Fruit fly (Drosophila melanogaster) whole organism: ENCODE results near the gene Or71a.

Experiments used
- CG8478 ChIP-seq: fragments of >200 bp; optimal IDR thresholded peaks from 2 replicates; lab custom pipeline; 2018; ENCODE audit warnings: inconsistent platforms
- Dll ChIP-seq: fragments of >200 bp; optimal IDR thresholded peaks from 2 replicates; lab custom pipeline; 2017
- EcR ChIP-seq, 2 experiments: fragments of >200 bp; optimal IDR thresholded peaks; 2 replicates each; lab custom pipeline; 2017; ENCODE audit warnings: missing biosample characterization in 2 of 2, missing genetic modification characterization in 2 of 2, missing genetic modification reagents in 2 of 2
- pan ChIP-seq: fragments of >200 bp; optimal IDR thresholded peaks from 2 replicates; lab custom pipeline; 2017
- psq ChIP-seq: fragments of >200 bp; optimal IDR thresholded peaks from 2 replicates; lab custom pipeline; 2017
- usp ChIP-seq: fragments of >200 bp; optimal IDR thresholded peaks from 2 replicates; lab custom pipeline; 2017; ENCODE audit warnings: missing biosample characterization, missing genetic modification characterization, mixed read lengths

Or71a gene

dm6 chr3L:15061605-15062004 lies 16.6 kb downstream of the Or71a start, which contains the start of gene CG13460:
TSS of gene CG13460 (minus strand) at chr3L:15061705.
- no peak for TF ChIP-seq CG8478 (lab: Kevin White, UChicago)
- no peak for TF ChIP-seq Dll (lab: Kevin White, UChicago)
- TF ChIP-seq usp (GFP tag; lab: Kevin White, UChicago) = no peak
- TF ChIP-seq EcR (GFP tag; optimal IDR thresholded peaks at IDR 0.05; lab: Kevin White, UChicago) = no peak
- no peak for TF ChIP-seq psq
- no peak for TF ChIP-seq pan

- TF ChIP-seq Dll (lab: Kevin White, UChicago) (no peak), CG8478 (lab: Kevin White, UChicago) (no peak), EcR (GFP tag; optimal IDR thresholded peaks at IDR 0.05; lab: Kevin White, UChicago) (no peak), psq (no peak), usp (GFP tag; lab: Kevin White, UChicago) (no peak), pan (no peak)
These were observed 23.8 kb downstream of the Or71a start, which contains the start of gene EAChm for dm6 chr3L:15054477-15054876. TSS of gene EAChm (plus strand) at chr3L:15054777.

- no peak for TF ChIP-seq psq
- TF ChIP-seq CG8478 (lab: Kevin White, UChicago) = no peak
- no peak for TF ChIP-seq usp (GFP tag; lab: Kevin White, UChicago)
- TF ChIP-seq pan = no peak
- TF ChIP-seq EcR (GFP tag; optimal IDR thresholded peaks at IDR 0.05; lab: Kevin White, UChicago) = no peak
These were observed 24.2 kb downstream of the Or71a start, which contains the start of gene CG18649 for dm6 chr3L:15054035-15054434. TSS of gene CG18649 (minus strand) at chr3L:15054135.

dm6 chr3L:15053251-15053650 lies 25.0 kb downstream of the Or71a start, which contains the start of gene CG43680:
TSS of gene CG43680 (minus strand) at chr3L:15053351.
- TF ChIP-seq usp (GFP tag; lab: Kevin White, UChicago) (no peak), psq (no peak), pan (no peak), CG8478 (lab: Kevin White, UChicago) (no peak), EcR (GFP tag; optimal IDR thresholded peaks at IDR 0.05; lab: Kevin White, UChicago) (no peak), Dll (lab: Kevin White, UChicago) (no peak)

dm6 chr3L:15052390-15052789 lies 25.9 kb downstream of the Or71a start, which contains the start of gene CG13461:
TSS of gene CG13461 (minus strand) at chr3L:15052490.
- TF ChIP-seq pan (no peak), Dll (lab: Kevin White, UChicago) (no peak), CG8478 (lab: Kevin White, UChicago) (no peak), psq (no peak), usp (GFP tag; lab: Kevin White, UChicago) (no peak), EcR (GFP tag; optimal IDR thresholded peaks at IDR 0.05; lab: Kevin White, UChicago) (no peak)

dm6 chr3L:15051325-15051724 lies 26.9 kb downstream of the Or71a start, which contains the start of gene CG43679:
TSS of gene CG43679 (minus strand) at chr3L:15051425.
- TF ChIP-seq usp (GFP tag; lab: Kevin White, UChicago) = no peak
- TF ChIP-seq CG8478 (lab: Kevin White, UChicago) = no peak
- TF ChIP-seq EcR (GFP tag; optimal IDR thresholded peaks at IDR 0.05; lab: Kevin White, UChicago) = no peak
- TF ChIP-seq psq = no peak
- TF ChIP-seq Dll (lab: Kevin White, UChicago) = no peak
- no peak for TF ChIP-seq pan

- TF ChIP-seq usp (GFP tag; lab: Kevin White, UChicago) = no peak
- TF ChIP-seq CG8478 (lab: Kevin White, UChicago) = no peak
- no peak for TF ChIP-seq pan
- no peak for TF ChIP-seq psq
- TF ChIP-seq Dll (lab: Kevin White, UChicago) = no peak
- no peak for TF ChIP-seq EcR (GFP tag; optimal IDR thresholded peaks at IDR 0.05; lab: Kevin White, UChicago)
These were observed 27.5 kb downstream of the Or71a start, which contains the start of gene CG12310 for dm6 chr3L:15050706-15051105. TSS of gene CG12310 (minus strand) at chr3L:15050806.

- TF ChIP-seq pan (no peak), EcR (GFP tag; optimal IDR thresholded peaks at IDR 0.05; lab: Kevin White, UChicago) (no peak), Dll (lab: Kevin White, UChicago) (no peak), psq (no peak), usp (GFP tag; lab: Kevin White, UChicago) (no peak), CG8478 (lab: Kevin White, UChicago) (no peak)
These were observed 28.1 kb downstream of the Or71a start, which contains the start of gene CG18581 for dm6 chr3L:15050109-15050508. TSS of gene CG18581 (minus strand) at chr3L:15050209.

dm6 chr3L:15049395-15049794 lies 28.9 kb downstream of the Or71a start, which contains the start of gene CG43678:
TSS of gene CG43678 (minus strand) at chr3L:15049495.
- TF ChIP-seq pan (no peak), usp (GFP tag; lab: Kevin White, UChicago) (no peak), EcR (GFP tag; optimal IDR thresholded peaks at IDR 0.05; lab: Kevin White, UChicago) (no peak), CG8478 (lab: Kevin White, UChicago) (no peak), psq (no peak), Dll (lab: Kevin White, UChicago) (no peak)

- TF ChIP-seq pan (no peak), EcR (GFP tag; optimal IDR thresholded peaks at IDR 0.05; lab: Kevin White, UChicago) (no peak), CG8478 (lab: Kevin White, UChicago) (no peak), Dll (lab: Kevin White, UChicago) (no peak), psq (no peak), usp (GFP tag; lab: Kevin White, UChicago) (no peak)
These were observed 30.2 kb downstream of the Or71a start for dm6 chr3L:15048091-15048490.

dm6 chr3L:15047606-15048005 lies 30.6 kb downstream of the Or71a start:
- no peak for TF ChIP-seq EcR (GFP tag; optimal IDR thresholded peaks at IDR 0.05; lab: Kevin White, UChicago)
- TF ChIP-seq usp (GFP tag; lab: Kevin White, UChicago) = no peak
- TF ChIP-seq psq = no peak
- TF ChIP-seq CG8478 (lab: Kevin White, UChicago) = no peak
- no peak for TF ChIP-seq pan
- TF ChIP-seq Dll (lab: Kevin White, UChicago) = no peak

dm6 chr3L:15045114-15045513 lies 33.1 kb downstream of the Or71a start:
- TF ChIP-seq usp (GFP tag; lab: Kevin White, UChicago) (no peak), CG8478 (lab: Kevin White, UChicago) (no peak), psq (no peak), pan (no peak), Dll (lab: Kevin White, UChicago) (no peak), EcR (GFP tag; optimal IDR thresholded peaks at IDR 0.05; lab: Kevin White, UChicago) (no peak)
